3 fruit fly cellular contexts compared by ENCODE assay signal in genomic region chrX:1056338-1056737, dm6.
TF ChIP-seq lines count a peak whose summit lies in the region.

No protein-coding gene starts in this region.

TF ChIP-seq in whole organism, adult, 20 proteins besides CTCF, POLR2A, EP300 and RAD21:
- TF ChIP-seq tj (GFP tag; optimal IDR thresholded peaks at IDR 0.05; lab: Kevin White, UChicago), result peak; percentile 92
- no peak for TF ChIP-seq CG14711 (tag; optimal IDR thresholded peaks at IDR 0.05; lab: Kevin White, UChicago)

TF ChIP-seq in whole organism, prepupa, 60 proteins besides CTCF, POLR2A, EP300 and RAD21:
- TF ChIP-seq CG6792 (GFP tag; optimal IDR thresholded peaks at IDR 0.05; lab: Kevin White, UChicago), result no peak
- 0 out of 3 replicates have a peak, but pooled peaks have one; percentile 19 for TF ChIP-seq CG6163 (GFP tag; IDR thresholded peaks at IDR 0.05; lab: Robert Waterston, UW)

TF ChIP-seq in whole organism, pupa, 21 proteins besides CTCF, POLR2A, EP300 and RAD21:
- TF ChIP-seq D1 (tag; optimal IDR thresholded peaks at IDR 0.05; lab: Kevin White, UChicago) (no peak), CG12605 (GFP tag; IDR thresholded peaks at IDR 0.05; lab: Robert Waterston, UW) (no peak), CG4496 (GFP tag; IDR thresholded peaks at IDR 0.05; lab: Robert Waterston, UW) (peak; percentile 55; the same call in 1 of the 3 replicates)
TF ChIP-seq in whole organism, pupa: peak in this region for 1.
